Worm (Caenorhabditis elegans) whole organism, L3 larva: ENCODE results near the gene slcr-46.2.

Experiments used
- ceh-16 ChIP-seq: sonication (generic microtip); optimal IDR thresholded peaks from 2 replicates; lab custom pipeline; 2017; ENCODE audit warnings: missing biosample characterization, missing genetic modification characterization
- ceh-28 ChIP-seq: fragments of 150-350 bp; optimal IDR thresholded peaks from 2 replicates; lab custom pipeline; 2014; ENCODE audit warnings: missing biosample characterization, missing genetic modification reagents, missing genetic modification characterization
- ceh-82 ChIP-seq: fragments of 150-350 bp; optimal IDR thresholded peaks from 2 replicates; lab custom pipeline; 2014; ENCODE audit warnings: missing biosample characterization, missing genetic modification characterization
- elt-1 ChIP-seq: fragments of 150-350 bp; optimal IDR thresholded peaks from 2 replicates; lab custom pipeline; 2014; ENCODE audit warnings: missing biosample characterization, missing genetic modification characterization
- lin-15B ChIP-seq: fragments of 150-350 bp; optimal IDR thresholded peaks from 2 replicates; lab custom pipeline; 2014; ENCODE audit warnings: missing biosample characterization, missing genetic modification characterization
- nhr-28 ChIP-seq: fragments of 150-350 bp; optimal IDR thresholded peaks from 2 replicates; lab custom pipeline; 2014; ENCODE audit warnings: missing biosample characterization, missing genetic modification characterization
- unc-39 ChIP-seq: sonication (generic microtip); optimal IDR thresholded peaks from 4 replicates; lab custom pipeline; 2017; ENCODE audit warnings: missing biosample characterization, missing genetic modification characterization
- zag-1 ChIP-seq: fragments of 150-350 bp; optimal IDR thresholded peaks from 2 replicates; lab custom pipeline; 2014; ENCODE audit warnings: missing biosample characterization, missing genetic modification characterization

- TF ChIP-seq nhr-28, result no peak
- TF ChIP-seq ceh-16 (tag; lab: Kevin White, UChicago), result no peak
- TF ChIP-seq lin-15B (tag; lab: Kevin White, UChicago), result no peak
- TF ChIP-seq ceh-82 (tag; lab: Kevin White, UChicago), result no peak
- TF ChIP-seq unc-39 (tag; lab: Kevin White, UChicago), result no peak
- no peak for TF ChIP-seq zag-1 (tag; lab: Kevin White, UChicago)
- no peak for TF ChIP-seq ceh-28 (tag; lab: Kevin White, UChicago)
- TF ChIP-seq elt-1 (tag; lab: Kevin White, UChicago), result no peak
Measured at ce11 chrV:19351944-19352343, 38.0 kb downstream of the slcr-46.2 start.
